Worm (Caenorhabditis elegans) whole organism, midembryonic: ENCODE data around the gene gcy-15.
"Not testable (repeated sequence)": the region's sequence is repeated elsewhere in the genome, so short reads cannot be mapped to it uniquely, and the experiment has no call there.

Source experiments
- flt-1 ChIP-seq: fragments of 200-800 bp; sonication (Bioruptor generic); IDR thresholded peaks from 2 replicates; pipeline ENCODE4 v1.3.6; 2022; ENCODE audit warnings: missing genetic modification characterization, missing compliant biosample characterization
- klf-2 ChIP-seq: fragments of 200-800 bp; sonication (Bioruptor generic); conservative IDR thresholded peaks from 2 replicates; pipeline ENCODE4 v1.3.6; 2022; ENCODE audit warnings: missing genetic modification reagents, missing genetic modification characterization, missing compliant biosample characterization
- med-1 ChIP-seq: sonication (generic microtip); optimal IDR thresholded peaks from 2 replicates; lab custom pipeline; 2017; ENCODE audit warnings: missing genetic modification characterization, mild to moderate bottlenecking, missing compliant biosample characterization, antibody characterized with exemption, missing genetic modification reagents; ENCODE audit not compliant: insufficient read depth
- ref-1 ChIP-seq: fragments of 200-800 bp; sonication (Bioruptor generic); conservative IDR thresholded peaks from 2 replicates; pipeline ENCODE4 v1.3.6; 2022; ENCODE audit warnings: missing genetic modification reagents, missing genetic modification characterization, missing compliant biosample characterization
- tab-1 ChIP-seq: fragments of 200-800 bp; sonication (Bioruptor generic); IDR thresholded peaks from 2 replicates; pipeline ENCODE4 v1.3.6; 2022; ENCODE audit warnings: missing genetic modification characterization, missing compliant biosample characterization
- ztf-29 ChIP-seq: fragments of 200-800 bp; sonication (Bioruptor generic); IDR thresholded peaks from 2 replicates; pipeline ENCODE4 v1.3.6; 2022; ENCODE audit warnings: missing genetic modification reagents, missing genetic modification characterization, missing compliant biosample characterization

Gene gcy-15

ce11 chrII:3145842-3146241 lies 51.0 kb downstream of the gcy-15 start, which contains the start of gene T10D4.15:
Gene T10D4.15, plus strand, starts transcription at chrII:3146142.
- no peak for TF ChIP-seq ref-1 (GFP tag; lab: Robert Waterston, UW)

- not testable (repeated sequence) for TF ChIP-seq ref-1 (GFP tag; lab: Robert Waterston, UW); klf-2; tab-1 (GFP tag; lab: Robert Waterston, UW)
Observed at ce11 chrII:3144552-3144951, 52.3 kb downstream of the gcy-15 start, which contains the start of gene sri-43. Gene sri-43, minus strand, starts transcription at chrII:3144652.

ce11 chrII:3142855-3143254 lies 54.0 kb downstream of the gcy-15 start, which contains the start of gene sri-42:
Gene sri-42, minus strand, starts transcription at chrII:3142955.
- not testable (repeated sequence) for TF ChIP-seq med-1 (GFP tag; lab: Kevin White, UChicago); ztf-29; flt-1 (GFP tag; lab: Robert Waterston, UW)
